Fruit fly (Drosophila melanogaster): ENCODE results near the gene DhpD.
"Not testable (repeated sequence)": the region's sequence is repeated elsewhere in the genome, so short reads cannot be mapped to it uniquely, and the experiment has no call there.

DhpD gene

DNA sequence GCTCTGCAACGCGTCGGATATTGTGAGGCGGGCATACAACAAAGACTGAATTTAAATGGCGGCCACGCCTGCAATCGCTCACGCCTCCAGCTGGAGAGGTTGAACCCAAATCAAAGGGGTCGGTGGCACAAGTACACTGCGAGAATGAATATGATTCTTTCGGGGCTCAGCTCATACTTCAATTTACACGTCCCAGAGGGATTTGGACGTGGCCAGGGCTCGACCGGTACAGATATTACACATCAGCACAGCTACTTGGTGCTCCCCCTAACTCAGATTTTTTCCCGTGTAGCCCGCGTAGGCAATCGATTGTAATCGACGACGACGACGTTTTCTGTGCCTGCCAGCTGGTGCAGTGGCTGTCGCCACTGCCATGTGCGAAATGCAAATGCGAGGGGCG is 15.0 kb downstream of the DhpD start (continued):
- TF ChIP-seq acj6 (GFP tag; optimal IDR thresholded peaks at IDR 0.05), result peak; percentile 91
- TF ChIP-seq CG6792 (GFP tag; optimal IDR thresholded peaks at IDR 0.05), result peak; percentile 88
- peak; percentile 94 for TF ChIP-seq svp (GFP tag)
- peak; percentile 52 for TF ChIP-seq Hr38 (GFP tag; optimal IDR thresholded peaks at IDR 0.05)
- peak; percentile 88 for TF ChIP-seq net (GFP tag; optimal IDR thresholded peaks at IDR 0.05)
- peak; percentile 88 for TF ChIP-seq CG8119 (GFP tag; IDR thresholded peaks at IDR 0.05)
- TF ChIP-seq spab (GFP tag; optimal IDR thresholded peaks at IDR 0.05), result peak; percentile 87
- TF ChIP-seq CG8319 (GFP tag; optimal IDR thresholded peaks at IDR 0.05), result peak; percentile 85
- TF ChIP-seq CG31627 (GFP tag; optimal IDR thresholded peaks at IDR 0.05), result peak; percentile 90
- TF ChIP-seq CG9139 (GFP tag; optimal IDR thresholded peaks at IDR 0.05), result peak; percentile 80
- TF ChIP-seq CG11762 (GFP tag; optimal IDR thresholded peaks at IDR 0.05; ENCODE audit: insufficient read depth), result peak; percentile 74
- TF ChIP-seq CG10669 (GFP tag; optimal IDR thresholded peaks at IDR 0.05), result peak; percentile 88
- TF ChIP-seq Gug (GFP tag; IDR thresholded peaks at IDR 0.05), result peak; percentile 90
- peak; percentile 93 for TF ChIP-seq CG3919 (GFP tag; optimal IDR thresholded peaks at IDR 0.05)
- peak; percentile 73 for TF ChIP-seq Ets21C (GFP tag; optimal IDR thresholded peaks at IDR 0.05)
- peak; percentile 87 for TF ChIP-seq Sox15 (GFP tag; optimal IDR thresholded peaks at IDR 0.05)
- TF ChIP-seq CG1621 (tag; optimal IDR thresholded peaks at IDR 0.05), result peak; percentile 89
- TF ChIP-seq Hr39 (GFP tag; optimal IDR thresholded peaks at IDR 0.05), result peak; percentile 88
- TF ChIP-seq OdsH (GFP tag; optimal IDR thresholded peaks at IDR 0.05), result peak; percentile 92
- TF ChIP-seq CG4318 (GFP tag; optimal IDR thresholded peaks at IDR 0.05), result peak; percentile 80
- peak; percentile 87 for TF ChIP-seq CG32006 (GFP tag; optimal IDR thresholded peaks at IDR 0.05)
- TF ChIP-seq CG7368 (GFP tag; optimal IDR thresholded peaks at IDR 0.05), result peak; percentile 93
- peak; percentile 88 for TF ChIP-seq Sox14 (GFP tag; optimal IDR thresholded peaks at IDR 0.05)
- TF ChIP-seq CG6276 (GFP tag; optimal IDR thresholded peaks at IDR 0.05), result peak; percentile 73
- TF ChIP-seq CG3032 (tag; optimal IDR thresholded peaks at IDR 0.05), result peak; percentile 87
- peak; percentile 87 for TF ChIP-seq CG6808 (GFP tag; optimal IDR thresholded peaks at IDR 0.05)
- TF ChIP-seq Hr4 (GFP tag; optimal IDR thresholded peaks at IDR 0.05), result peak; percentile 90
- TF ChIP-seq CG6854 (GFP tag; optimal IDR thresholded peaks at IDR 0.05), result peak; percentile 47
- peak; percentile 89 for TF ChIP-seq pdm3 (GFP tag; optimal IDR thresholded peaks at IDR 0.05)
- peak; percentile 89 for TF ChIP-seq Ets96B (tag; optimal IDR thresholded peaks at IDR 0.05)
- TF ChIP-seq fd85E (GFP tag; optimal IDR thresholded peaks at IDR 0.05), result peak; percentile 55
- TF ChIP-seq Eip75B (GFP tag; optimal IDR thresholded peaks at IDR 0.05), result peak; percentile 91
- TF ChIP-seq ss (GFP tag; optimal IDR thresholded peaks at IDR 0.05), result peak; percentile 84 to 90

DNA sequence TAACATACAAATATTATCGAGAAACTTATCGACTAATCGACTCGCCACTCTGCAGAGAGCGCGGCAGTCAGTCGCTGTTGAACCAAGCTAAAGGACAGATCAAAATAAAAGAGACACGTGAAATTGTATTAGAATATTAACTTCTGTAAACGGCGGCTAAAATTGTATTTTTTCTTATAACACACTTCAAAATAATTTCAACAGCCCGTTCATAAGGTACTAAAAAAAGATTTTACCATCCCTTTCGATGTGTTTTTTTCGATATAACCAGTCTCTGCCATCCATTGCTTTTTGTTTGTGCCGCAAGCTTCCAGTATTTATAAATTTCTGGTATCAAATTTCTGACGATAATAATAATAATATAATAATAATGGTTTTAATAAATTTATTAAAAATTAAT is 17.6 kb downstream of the DhpD start, which contains the start of gene aux:
TSS of gene aux (plus strand) at position 301 of the 400 bp plus-strand sequence.
- TF ChIP-seq Sox102F, Blimp-1, topi (GFP tag; optimal IDR thresholded peaks at IDR 0.05): not testable (repeated sequence)

DNA sequence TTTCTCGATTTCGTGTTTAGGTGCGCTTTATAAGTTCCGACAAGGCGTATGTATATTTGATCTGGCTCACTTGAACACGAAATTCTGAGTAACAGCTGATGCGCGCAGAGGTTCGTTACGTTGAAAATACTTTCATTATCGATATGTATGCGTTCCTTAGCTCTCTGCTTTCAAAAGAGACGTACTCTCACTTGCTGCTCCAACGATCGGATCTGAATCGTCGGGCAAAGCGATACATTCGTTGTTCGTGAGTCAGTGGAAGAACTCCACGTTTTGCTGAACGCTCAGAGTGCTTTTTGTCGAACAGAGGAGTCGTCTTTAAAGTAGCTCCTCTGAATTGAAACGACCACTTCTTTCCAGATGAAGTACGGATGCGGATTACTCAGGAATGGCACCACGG is 32.0 kb downstream of the DhpD start, which contains the start of gene beta-Man:
TSS of gene beta-Man (plus strand) at position 152 of the 400 bp plus-strand sequence.
- peak; percentile 67 for TF ChIP-seq CG1621 (tag; optimal IDR thresholded peaks at IDR 0.05)
- no peak for TF ChIP-seq CG16779 (tag; optimal IDR thresholded peaks at IDR 0.05)
- TF ChIP-seq Blimp-1 (GFP tag; optimal IDR thresholded peaks at IDR 0.05), result peak; percentile 81
- no peak for TF ChIP-seq CG3919 (GFP tag; optimal IDR thresholded peaks at IDR 0.05)
- no peak for TF ChIP-seq Ets21C (GFP tag; optimal IDR thresholded peaks at IDR 0.05)
- no peak for TF ChIP-seq CG10631 (GFP tag; optimal IDR thresholded peaks at IDR 0.05)
- peak; percentile 9 for TF ChIP-seq Lpt (GFP tag; optimal IDR thresholded peaks at IDR 0.05)
- TF ChIP-seq Sox14 (GFP tag; optimal IDR thresholded peaks at IDR 0.05), result peak; percentile 14
- TF ChIP-seq CG9139 (GFP tag; optimal IDR thresholded peaks at IDR 0.05), result peak; percentile 31
- peak; percentile 65 for TF ChIP-seq CG6854 (GFP tag; optimal IDR thresholded peaks at IDR 0.05)
- TF ChIP-seq fd59A (GFP tag; optimal IDR thresholded peaks at IDR 0.05), result no peak
- peak; percentile 8 for TF ChIP-seq dsx (GFP tag; optimal IDR thresholded peaks at IDR 0.05; ENCODE audit: poor library complexity, severe bottlenecking)
- TF ChIP-seq Eip78C (GFP tag), result peak; percentile 68
- peak; percentile 12 for TF ChIP-seq esn (GFP tag; optimal IDR thresholded peaks at IDR 0.05)
- no peak for TF ChIP-seq Met (GFP tag; optimal IDR thresholded peaks at IDR 0.05)
- peak; percentile 17 for TF ChIP-seq Sox102F (GFP tag; optimal IDR thresholded peaks at IDR 0.05)

Measured in whole organism, prepupa.